Fruit fly (Drosophila melanogaster) whole organism, wandering third instar larva: ENCODE results near the gene Pdhb.

Source experiments
- Abd-B ChIP-seq: fragments of >200 bp; optimal IDR thresholded peaks from 2 replicates; lab custom pipeline; 2017; ENCODE audit warnings: missing biosample characterization, missing genetic modification characterization
- CG32264 ChIP-seq: fragments of 200-800 bp; sonication (Bioruptor generic); optimal IDR thresholded peaks from 2 replicates; lab custom pipeline; 2016; ENCODE audit warnings: missing biosample characterization, missing genetic modification characterization
- CG9705 ChIP-seq: fragments of 200-800 bp; sonication (Bioruptor generic); optimal IDR thresholded peaks from 2 replicates; lab custom pipeline; 2018; ENCODE audit warnings: missing biosample characterization, mild to moderate bottlenecking, missing genetic modification characterization
- CrebA ChIP-seq: fragments of 200-800 bp; sonication (Bioruptor generic); optimal IDR thresholded peaks from 2 replicates; lab custom pipeline; 2016; ENCODE audit warnings: missing biosample characterization, mild to moderate bottlenecking, missing genetic modification characterization, borderline replicate concordance
- Dfd ChIP-seq: fragments of >200 bp; optimal IDR thresholded peaks from 2 replicates; lab custom pipeline; 2017; ENCODE audit warnings: missing biosample characterization, missing genetic modification characterization
- Dif ChIP-seq: fragments of 200-275, 200-300 bp; sonication (Bioruptor generic); optimal IDR thresholded peaks from 2 replicates; lab custom pipeline; 2018; ENCODE audit warnings: missing biosample characterization, missing genetic modification characterization; ENCODE audit not compliant: partially characterized antibody
- GATAd ChIP-seq: sonication (Bioruptor generic); optimal IDR thresholded peaks from 2 replicates; lab custom pipeline; 2016; ENCODE audit warnings: missing biosample characterization, missing genetic modification characterization
- HLH106 ChIP-seq: fragments of 200-800 bp; optimal IDR thresholded peaks from 3 replicates; lab custom pipeline; 2019; ENCODE audit warnings: missing biosample characterization, mild to moderate bottlenecking, missing genetic modification characterization, moderate library complexity
- Hnf4 ChIP-seq: fragments of 200-800 bp; sonication (Bioruptor generic); optimal IDR thresholded peaks from 2 replicates; lab custom pipeline; 2016; ENCODE audit warnings: missing biosample characterization, mild to moderate bottlenecking, missing genetic modification characterization
- Hr78 ChIP-seq: fragments of >200 bp; optimal IDR thresholded peaks from 2 replicates; lab custom pipeline; 2017; ENCODE audit warnings: missing biosample characterization, missing genetic modification characterization
- Hr83 ChIP-seq: fragments of 200-300 bp; sonication (Bioruptor generic); optimal IDR thresholded peaks from 2 replicates; lab custom pipeline; 2016; ENCODE audit warnings: missing biosample characterization, mild to moderate bottlenecking, missing genetic modification characterization, moderate library complexity; ENCODE audit not compliant: poor library complexity, severe bottlenecking
- Jra ChIP-seq: sonication (Bioruptor generic); optimal IDR thresholded peaks from 2 replicates; lab custom pipeline; 2016; ENCODE audit warnings: missing biosample characterization, missing genetic modification characterization
- Mio ChIP-seq: sonication (Bioruptor generic); optimal IDR thresholded peaks from 2 replicates; lab custom pipeline; 2016; ENCODE audit warnings: missing biosample characterization, missing genetic modification characterization
- Myc ChIP-seq: fragments of >200 bp; optimal IDR thresholded peaks from 2 replicates; lab custom pipeline; 2017
- N ChIP-seq: fragments of >200 bp; optimal IDR thresholded peaks from 2 replicates; lab custom pipeline; 2018; ENCODE audit warnings: missing biosample characterization, missing external identifiers, missing genetic modification characterization
- OdsH ChIP-seq: fragments of 200-800 bp; sonication (Bioruptor generic); optimal IDR thresholded peaks from 2 replicates; lab custom pipeline; 2016; ENCODE audit warnings: missing biosample characterization, mild to moderate bottlenecking, missing genetic modification characterization
- Rel ChIP-seq, 2 experiments: fragments of 200-800 bp; sonication (Bioruptor generic) in 1 of 2; optimal IDR thresholded peaks; 2 replicates in 1 of 2; 3 replicates in 1 of 2; lab custom pipeline; 2016 to 2019; ENCODE audit warnings: mild to moderate bottlenecking in 2 of 2, missing biosample characterization in 2 of 2, missing genetic modification characterization in 2 of 2, moderate library complexity in 1 of 2
- Sp1 ChIP-seq: fragments of 200-800 bp; sonication (Bioruptor generic); optimal IDR thresholded peaks from 3 replicates; lab custom pipeline; 2019; ENCODE audit warnings: missing biosample characterization, mild to moderate bottlenecking, missing genetic modification characterization, moderate library complexity
- Vsx2 ChIP-seq: fragments of 200-300, 225-300 bp; sonication (Bioruptor generic); optimal IDR thresholded peaks from 2 replicates; lab custom pipeline; 2018; ENCODE audit warnings: missing biosample characterization, missing genetic modification characterization; ENCODE audit not compliant: partially characterized antibody
- br ChIP-seq: fragments of 200-800 bp; sonication (Bioruptor generic); optimal IDR thresholded peaks from 2 replicates; lab custom pipeline; 2016; ENCODE audit warnings: missing biosample characterization, missing genetic modification characterization
- brk ChIP-seq: fragments of 200-800 bp; sonication (Bioruptor generic); optimal IDR thresholded peaks from 2 replicates; lab custom pipeline; 2016; ENCODE audit warnings: missing biosample characterization, mild to moderate bottlenecking, missing genetic modification characterization
- dl ChIP-seq, 2 experiments: fragments of 175-275, 200-275 bp in 1 of 2; fragments of 200-275 bp in 1 of 2; sonication (Bioruptor generic); optimal IDR thresholded peaks; lab custom pipeline; 2018; ENCODE audit warnings: mild to moderate bottlenecking in 2 of 2, missing biosample characterization in 2 of 2, missing genetic modification characterization in 2 of 2, moderate library complexity in 2 of 2; ENCODE audit not compliant: partially characterized antibody in 2 of 2, insufficient read depth in 1 of 2
- dmrt93B ChIP-seq: fragments of 200-800 bp; sonication (Bioruptor generic); optimal IDR thresholded peaks from 2 replicates; lab custom pipeline; 2018; ENCODE audit warnings: missing biosample characterization, mild to moderate bottlenecking, missing genetic modification characterization
- dsf ChIP-seq: sonication (Bioruptor generic); optimal IDR thresholded peaks from 2 replicates; lab custom pipeline; 2016; ENCODE audit warnings: missing biosample characterization, missing genetic modification characterization, borderline replicate concordance
- ey ChIP-seq: fragments of 200-800 bp; sonication (Bioruptor generic); optimal IDR thresholded peaks from 2 replicates; lab custom pipeline; 2016; ENCODE audit warnings: missing biosample characterization, missing genetic modification characterization
- foxo ChIP-seq, 2 experiments: fragments of 200-800 bp; sonication (Bioruptor generic); optimal IDR thresholded peaks; 2 replicates in 1 of 2; 3 replicates in 1 of 2; lab custom pipeline; 2016 to 2017; ENCODE audit warnings: missing biosample characterization in 2 of 2, missing genetic modification characterization in 2 of 2
- fru ChIP-seq: fragments of 200-800 bp; sonication (Bioruptor generic); optimal IDR thresholded peaks from 3 replicates; lab custom pipeline; 2016; ENCODE audit warnings: missing biosample characterization, mild to moderate bottlenecking, missing genetic modification characterization
- h ChIP-seq: fragments of 200-800 bp; sonication (Bioruptor generic); optimal IDR thresholded peaks from 3 replicates; lab custom pipeline; 2016; ENCODE audit warnings: missing biosample characterization, mild to moderate bottlenecking, missing genetic modification characterization
- jim ChIP-seq: fragments of 175-275, 200-325 bp; sonication (Bioruptor generic); optimal IDR thresholded peaks from 2 replicates; lab custom pipeline; 2016; ENCODE audit warnings: missing biosample characterization, mild to moderate bottlenecking, missing genetic modification characterization
- lola ChIP-seq: fragments of >200 bp; optimal IDR thresholded peaks from 2 replicates; lab custom pipeline; 2017; ENCODE audit warnings: missing biosample characterization, missing genetic modification characterization
- pan ChIP-seq: fragments of >200 bp; optimal IDR thresholded peaks from 2 replicates; lab custom pipeline; 2017
- psq ChIP-seq: fragments of 200-800 bp; sonication (Bioruptor generic); optimal IDR thresholded peaks from 3 replicates; lab custom pipeline; 2017; ENCODE audit warnings: missing biosample characterization, mild to moderate bottlenecking, missing genetic modification characterization, moderate library complexity
- rgr ChIP-seq: fragments of 200-800 bp; sonication (Bioruptor generic); optimal IDR thresholded peaks from 3 replicates; lab custom pipeline; 2016; ENCODE audit warnings: missing biosample characterization, mild to moderate bottlenecking, missing genetic modification characterization
- sage ChIP-seq: fragments of 200-800 bp; sonication (Bioruptor generic); optimal IDR thresholded peaks from 2 replicates; lab custom pipeline; 2016; ENCODE audit warnings: missing biosample characterization, mild to moderate bottlenecking, missing genetic modification characterization
- sv ChIP-seq: fragments of 200-800 bp; sonication (Bioruptor generic); optimal IDR thresholded peaks from 3 replicates; lab custom pipeline; 2016; ENCODE audit warnings: missing biosample characterization, missing genetic modification characterization
- tai ChIP-seq: sonication (Bioruptor generic); optimal IDR thresholded peaks from 2 replicates; lab custom pipeline; 2016; ENCODE audit warnings: missing biosample characterization, missing genetic modification characterization
- usp ChIP-seq: fragments of >200 bp; optimal IDR thresholded peaks from 2 replicates; lab custom pipeline; 2017; ENCODE audit warnings: missing biosample characterization, missing genetic modification characterization
- woc ChIP-seq: sonication (Bioruptor generic); optimal IDR thresholded peaks from 2 replicates; lab custom pipeline; 2016; ENCODE audit warnings: missing biosample characterization, mild to moderate bottlenecking, missing genetic modification characterization

The Pdhb gene

dm6 chr3R:29148072-29148471 lies 35.2 kb downstream of the Pdhb start, which contains the start of the genes CG11882 and Pglym78 (continued):
- TF ChIP-seq Hr78 (GFP tag; lab: Kevin White, UChicago) (no peak), Hnf4 (GFP tag; lab: Kevin White, UChicago) (no peak), Hr83 (peak; percentile 80)
- TF ChIP-seq, all 38 proteins: peak for 12

- TF ChIP-seq foxo (GFP tag; optimal IDR thresholded peaks at IDR 0.05; lab: Kevin White, UChicago) (peak in 1 of 2 experiments; percentile 65), Dfd (no peak), Myc (lab: Kevin White, UChicago) (peak; percentile 78), HLH106 (peak; percentile 69), h (peak; percentile 63), Hnf4 (GFP tag; lab: Kevin White, UChicago) (no peak), dmrt93B (GFP tag; lab: Kevin White, UChicago) (no peak), Sp1 (GFP tag; lab: Kevin White, UChicago) (peak; percentile 41), ey (GFP tag; lab: Kevin White, UChicago) (peak; percentile 57), Rel (GFP tag; optimal IDR thresholded peaks at IDR 0.05; lab: Kevin White, UChicago) (no peak), Rel (tag; optimal IDR thresholded peaks at IDR 0.05; lab: Kevin White, UChicago) (peak; percentile 22), woc (GFP tag; lab: Kevin White, UChicago) (no peak), CrebA (no peak), N (GFP tag; lab: Kevin White, UChicago) (no peak), pan (lab: Kevin White, UChicago) (no peak), jim (GFP tag; lab: Kevin White, UChicago) (no peak), sv (peak; percentile 5), rgr (GFP tag; lab: Kevin White, UChicago) (peak; percentile 64), sage (GFP tag; lab: Kevin White, UChicago) (no peak), CG9705 (peak; percentile 37), brk (GFP tag; lab: Kevin White, UChicago) (no peak), OdsH (peak; percentile 36), Dif (GFP tag; lab: Kevin White, UChicago) (no peak), br (GFP tag; lab: Kevin White, UChicago) (no peak), Abd-B (GFP tag; lab: Kevin White, UChicago) (no peak), Jra (GFP tag; lab: Kevin White, UChicago) (no peak), GATAd (GFP tag; lab: Kevin White, UChicago) (no peak), psq (GFP tag; lab: Kevin White, UChicago) (peak; percentile 14)
Measured at dm6 chr3R:29151621-29152092, 38.8 kb downstream of the Pdhb start, which contains the start of gene eIF2D. Gene eIF2D (minus strand): TSS chr3R:29151794.

- TF ChIP-seq h (peak; percentile 69), N (GFP tag; lab: Kevin White, UChicago) (no peak), CG32264 (GFP tag; lab: Kevin White, UChicago) (no peak), Abd-B (GFP tag; lab: Kevin White, UChicago) (no peak), CG9705 (peak; percentile 46), usp (GFP tag; lab: Kevin White, UChicago) (no peak), Hnf4 (GFP tag; lab: Kevin White, UChicago) (no peak), dsf (GFP tag; lab: Kevin White, UChicago) (no peak), Sp1 (GFP tag; lab: Kevin White, UChicago) (peak; percentile 56), woc (GFP tag; lab: Kevin White, UChicago) (no peak), tai (GFP tag; lab: Kevin White, UChicago) (no peak), Jra (GFP tag; lab: Kevin White, UChicago) (no peak), Dfd (no peak), Mio (peak; percentile 14), Hr78 (GFP tag; lab: Kevin White, UChicago) (no peak), rgr (GFP tag; lab: Kevin White, UChicago) (peak; percentile 69), psq (GFP tag; lab: Kevin White, UChicago) (peak; percentile 61), Hr83 (no peak), OdsH (peak; percentile 59), jim (GFP tag; lab: Kevin White, UChicago) (no peak), brk (GFP tag; lab: Kevin White, UChicago) (no peak), GATAd (GFP tag; lab: Kevin White, UChicago) (no peak), Rel (GFP tag; optimal IDR thresholded peaks at IDR 0.05; lab: Kevin White, UChicago) (no peak), Rel (tag; optimal IDR thresholded peaks at IDR 0.05; lab: Kevin White, UChicago) (peak; percentile 62), Myc (lab: Kevin White, UChicago) (peak; percentile 45), CrebA (no peak), br (GFP tag; lab: Kevin White, UChicago) (peak; percentile 38), fru (peak; percentile 50), ey (GFP tag; lab: Kevin White, UChicago) (peak; percentile 34), HLH106 (peak; percentile 41), Dif (GFP tag; lab: Kevin White, UChicago) (no peak), sage (GFP tag; lab: Kevin White, UChicago) (no peak), dl (GFP tag; optimal IDR thresholded peaks at IDR 0.05; lab: Kevin White, UChicago; ENCODE audit: insufficient read depth in 1 of 2, partially characterized antibody in 2 of 2) (no peak), dmrt93B (GFP tag; lab: Kevin White, UChicago) (no peak), sv (peak; percentile 5), pan (lab: Kevin White, UChicago) (no peak), Vsx2 (GFP tag; lab: Kevin White, UChicago) (no peak), lola (GFP tag; lab: Kevin White, UChicago) (no peak), foxo (GFP tag; optimal IDR thresholded peaks at IDR 0.05; lab: Kevin White, UChicago) (peak in 1 of 2 experiments; percentile 67)
Measured at dm6 chr3R:29153197-29153644, 40.4 kb downstream of the Pdhb start, which contains the start of the genes Slbp and Rpn2. Gene Slbp (minus strand): TSS chr3R:29153266. Gene Rpn2 (plus strand): TSS chr3R:29153524.
